Fruit fly (Drosophila melanogaster) whole organism, prepupa: ENCODE data around the gene Pif1B.

ENCODE experiments used
- Blimp-1 ChIP-seq: fragments of 200-800 bp; sonication (Bioruptor generic); optimal IDR thresholded peaks from 3 replicates; lab custom pipeline; 2017; ENCODE audit warnings: missing biosample characterization, missing genetic modification characterization, mild to moderate bottlenecking, moderate library complexity, missing genetic modification reagents
- CG10669 ChIP-seq: fragments of 200-800 bp; sonication (Bioruptor generic); optimal IDR thresholded peaks from 3 replicates; lab custom pipeline; 2018; ENCODE audit warnings: missing biosample characterization, mild to moderate bottlenecking, missing genetic modification characterization, moderate library complexity
- CG11294 ChIP-seq: fragments of 200-800 bp; sonication (Bioruptor generic); IDR thresholded peaks from 2 replicates; pipeline ENCODE4 v1.3.6; 2022; ENCODE audit warnings: missing biosample characterization, missing genetic modification characterization
- CG11762 ChIP-seq: fragments of 200-800 bp; sonication (Bioruptor generic); optimal IDR thresholded peaks from 3 replicates; lab custom pipeline; 2016; ENCODE audit warnings: missing biosample characterization, missing genetic modification characterization; ENCODE audit not compliant: insufficient read depth
- CG1621 ChIP-seq: fragments of 200-800 bp; sonication (Bioruptor generic); optimal IDR thresholded peaks from 3 replicates; lab custom pipeline; 2018; ENCODE audit warnings: missing biosample characterization, mild to moderate bottlenecking, missing genetic modification characterization
- CG16779 ChIP-seq: fragments of 200-800 bp; sonication (Bioruptor generic); optimal IDR thresholded peaks from 3 replicates; lab custom pipeline; 2017; ENCODE audit warnings: missing biosample characterization, mild to moderate bottlenecking, missing genetic modification characterization
- CG31627 ChIP-seq: fragments of 200-800 bp; sonication (Bioruptor generic); optimal IDR thresholded peaks from 3 replicates; lab custom pipeline; 2016; ENCODE audit warnings: missing biosample characterization, missing genetic modification characterization
- CG34406 ChIP-seq: fragments of 200-800 bp; sonication (Bioruptor generic); optimal IDR thresholded peaks from 3 replicates; lab custom pipeline; 2016; ENCODE audit warnings: missing biosample characterization, missing genetic modification characterization
- CG3919 ChIP-seq: fragments of 200-800 bp; sonication (Bioruptor generic); optimal IDR thresholded peaks from 3 replicates; lab custom pipeline; 2016; ENCODE audit warnings: missing biosample characterization, missing genetic modification characterization
- CG4318 ChIP-seq: fragments of 200-800 bp; sonication (Bioruptor generic); optimal IDR thresholded peaks from 3 replicates; lab custom pipeline; 2017; ENCODE audit warnings: missing biosample characterization, mild to moderate bottlenecking, missing genetic modification characterization
- CG6276 ChIP-seq: fragments of 200-800 bp; sonication (Bioruptor generic); optimal IDR thresholded peaks from 2 replicates; lab custom pipeline; 2017; ENCODE audit warnings: missing biosample characterization, mild to moderate bottlenecking, missing genetic modification characterization
- CG6792 ChIP-seq: fragments of 200-800 bp; sonication (Bioruptor generic); optimal IDR thresholded peaks from 3 replicates; lab custom pipeline; 2016; ENCODE audit warnings: missing biosample characterization, missing genetic modification characterization
- CG6854 ChIP-seq: fragments of 200-800 bp; sonication (Bioruptor generic); optimal IDR thresholded peaks from 2 replicates; lab custom pipeline; 2017; ENCODE audit warnings: missing biosample characterization, mild to moderate bottlenecking, missing genetic modification characterization
- CG7368 ChIP-seq: fragments of 200-800 bp; sonication (Bioruptor generic); optimal IDR thresholded peaks from 3 replicates; lab custom pipeline; 2016; ENCODE audit warnings: missing biosample characterization, missing genetic modification characterization
- CG8119 ChIP-seq: fragments of 200-800 bp; sonication (Bioruptor generic); IDR thresholded peaks from 3 replicates; pipeline ENCODE4 v1.3.6; 2022; ENCODE audit warnings: missing biosample characterization, missing genetic modification characterization
- CG8632 ChIP-seq: fragments of 200-800 bp; sonication (Bioruptor generic); optimal IDR thresholded peaks from 3 replicates; lab custom pipeline; 2016; ENCODE audit warnings: missing biosample characterization, missing genetic modification characterization
- CG9139 ChIP-seq: fragments of 200-800 bp; sonication (Bioruptor generic); optimal IDR thresholded peaks from 3 replicates; lab custom pipeline; 2017; ENCODE audit warnings: missing biosample characterization, mild to moderate bottlenecking, missing genetic modification characterization
- Eip78C ChIP-seq: fragments of 200-800 bp; sonication (Bioruptor generic); peaks from one replicate; lab custom pipeline; 2016; ENCODE audit warnings: missing biosample characterization, missing genetic modification characterization
- Ets21C ChIP-seq: fragments of 200-800 bp; sonication (Bioruptor generic); optimal IDR thresholded peaks from 3 replicates; lab custom pipeline; 2016; ENCODE audit warnings: missing biosample characterization, missing genetic modification characterization
- Ets96B ChIP-seq: fragments of 200-800 bp; optimal IDR thresholded peaks from 2 replicates; lab custom pipeline; 2019; ENCODE audit warnings: missing biosample characterization, mild to moderate bottlenecking, missing genetic modification characterization, moderate library complexity
- Hr4 ChIP-seq: fragments of 200-800 bp; sonication (Bioruptor generic); optimal IDR thresholded peaks from 3 replicates; lab custom pipeline; 2016; ENCODE audit warnings: missing biosample characterization, missing genetic modification characterization
- Lpt ChIP-seq: fragments of 200-800 bp; sonication (Bioruptor generic); optimal IDR thresholded peaks from 3 replicates; lab custom pipeline; 2016; ENCODE audit warnings: missing biosample characterization, missing genetic modification characterization
- Met ChIP-seq: fragments of 200-800 bp; sonication (Bioruptor generic); optimal IDR thresholded peaks from 3 replicates; lab custom pipeline; 2016; ENCODE audit warnings: missing biosample characterization, missing genetic modification characterization
- Smox ChIP-seq: fragments of 200-800 bp; sonication (Bioruptor generic); optimal IDR thresholded peaks from 3 replicates; lab custom pipeline; 2016; ENCODE audit warnings: missing biosample characterization, missing genetic modification characterization
- Sox102F ChIP-seq: fragments of 200-800 bp; sonication (Bioruptor generic); optimal IDR thresholded peaks from 2 replicates; lab custom pipeline; 2016; ENCODE audit warnings: missing biosample characterization, mild to moderate bottlenecking, missing genetic modification characterization
- Sox15 ChIP-seq: fragments of 200-800 bp; sonication (Bioruptor generic); optimal IDR thresholded peaks from 3 replicates; lab custom pipeline; 2016; ENCODE audit warnings: missing biosample characterization, missing genetic modification characterization
- dac ChIP-seq: fragments of 200-800 bp; sonication (Bioruptor generic); optimal IDR thresholded peaks from 2 replicates; lab custom pipeline; 2017; ENCODE audit warnings: missing biosample characterization, mild to moderate bottlenecking, missing genetic modification characterization
- dsx ChIP-seq: fragments of 200-800 bp; optimal IDR thresholded peaks from 3 replicates; lab custom pipeline; 2019; ENCODE audit warnings: missing biosample characterization, mild to moderate bottlenecking, missing genetic modification characterization, moderate library complexity; ENCODE audit not compliant: poor library complexity, severe bottlenecking
- eg ChIP-seq: fragments of 200-800 bp; sonication (Bioruptor generic); IDR thresholded peaks from 3 replicates; pipeline ENCODE4 v1.3.6; 2022; ENCODE audit warnings: missing biosample characterization, missing genetic modification characterization
- esn ChIP-seq: fragments of 200-800 bp; sonication (Bioruptor generic); optimal IDR thresholded peaks from 2 replicates; lab custom pipeline; 2016; ENCODE audit warnings: missing biosample characterization, mild to moderate bottlenecking, missing genetic modification characterization, moderate library complexity
- fd59A ChIP-seq: fragments of 200-800 bp; sonication (Bioruptor generic); optimal IDR thresholded peaks from 2 replicates; lab custom pipeline; 2017; ENCODE audit warnings: missing biosample characterization, mild to moderate bottlenecking, missing genetic modification characterization, missing genetic modification reagents
- fd85E ChIP-seq: fragments of 200-800 bp; sonication (Bioruptor generic); optimal IDR thresholded peaks from 3 replicates; lab custom pipeline; 2016; ENCODE audit warnings: missing biosample characterization, missing genetic modification characterization
- fkh ChIP-seq: fragments of 200-800 bp; sonication (Bioruptor generic); optimal IDR thresholded peaks from 3 replicates; lab custom pipeline; 2017; ENCODE audit warnings: missing biosample characterization, mild to moderate bottlenecking, missing genetic modification characterization, moderate library complexity
- lz ChIP-seq: fragments of 200-800 bp; sonication (Bioruptor generic); optimal IDR thresholded peaks from 3 replicates; lab custom pipeline; 2016; ENCODE audit warnings: missing biosample characterization, missing genetic modification characterization
- net ChIP-seq: fragments of 200-800 bp; sonication (Bioruptor generic); optimal IDR thresholded peaks from 3 replicates; lab custom pipeline; 2016; ENCODE audit warnings: missing biosample characterization, missing genetic modification characterization
- pdm3 ChIP-seq: fragments of 200-800 bp; sonication (Bioruptor generic); optimal IDR thresholded peaks from 3 replicates; lab custom pipeline; 2016; ENCODE audit warnings: missing biosample characterization, missing genetic modification characterization
- salr ChIP-seq, 2 experiments: fragments of 200-800 bp; sonication (Bioruptor generic); optimal IDR thresholded peaks; 3 replicates each; lab custom pipeline; 2016 to 2018; ENCODE audit warnings: missing biosample characterization in 2 of 2, missing genetic modification characterization in 2 of 2, mild to moderate bottlenecking in 1 of 2
- svp ChIP-seq: fragments of 200-800 bp; sonication (Bioruptor generic); peaks from one replicate; lab custom pipeline; 2016; ENCODE audit warnings: missing biosample characterization, missing genetic modification characterization
- topi ChIP-seq: fragments of 200-800 bp; sonication (Bioruptor generic); optimal IDR thresholded peaks from 3 replicates; lab custom pipeline; 2016; ENCODE audit warnings: missing biosample characterization, missing genetic modification characterization

Pif1B gene

dm6 chr3R:8769094-8769493, 31.9 kb downstream of the Pif1B start, which contains the start of gene CG8236:
Gene CG8236 (plus strand): TSS chr3R:8769394.
- no peak for TF ChIP-seq CG9139 (GFP tag; lab: Kevin White, UChicago)
- TF ChIP-seq CG11762 (GFP tag; lab: Kevin White, UChicago) = no peak
- TF ChIP-seq CG31627 = no peak
- no peak for TF ChIP-seq pdm3
- TF ChIP-seq CG3919 = no peak
- TF ChIP-seq fkh (GFP tag; lab: Kevin White, UChicago) = no peak
- no peak for TF ChIP-seq lz
- TF ChIP-seq dsx (GFP tag; lab: Kevin White, UChicago) = no peak
- TF ChIP-seq net (GFP tag; lab: Kevin White, UChicago) = no peak
- TF ChIP-seq CG6276 = no peak
- TF ChIP-seq Smox = no peak
- TF ChIP-seq Ets96B (tag; lab: Kevin White, UChicago) = no peak
- TF ChIP-seq CG7368 = no peak
- no peak for TF ChIP-seq Hr4 (GFP tag; lab: Kevin White, UChicago)
- no peak for TF ChIP-seq CG1621 (tag; lab: Kevin White, UChicago)
- no peak for TF ChIP-seq CG10669 (GFP tag; lab: Kevin White, UChicago)
- TF ChIP-seq eg (GFP tag; lab: Robert Waterston, UW) = no peak
- TF ChIP-seq Lpt (GFP tag; lab: Kevin White, UChicago) = no peak
- TF ChIP-seq topi = no peak

- no peak for TF ChIP-seq CG6792 (GFP tag; lab: Kevin White, UChicago)
- no peak for TF ChIP-seq Blimp-1 (GFP tag; lab: Kevin White, UChicago)
- TF ChIP-seq CG4318 (GFP tag; lab: Kevin White, UChicago) = no peak
- no peak for TF ChIP-seq fd85E
- TF ChIP-seq dac = no peak
- TF ChIP-seq Sox15 (GFP tag; lab: Kevin White, UChicago) = no peak
- no peak for TF ChIP-seq fd59A
Measured at dm6 chr3R:8767998-8768397, 33.0 kb downstream of the Pif1B start, which contains the start of the genes CG34135 and CG11768. Gene CG34135 (minus strand): TSS chr3R:8768191. Gene CG11768 (minus strand): TSS chr3R:8768200.

dm6 chr3R:8748776-8749126, 52.2 kb downstream of the Pif1B start:
- TF ChIP-seq pdm3 (no peak), CG6792 (GFP tag; lab: Kevin White, UChicago) (no peak), svp (no peak), CG34406 (GFP tag; lab: Kevin White, UChicago) (no peak), Met (GFP tag; lab: Kevin White, UChicago) (no peak), CG8632 (GFP tag; lab: Kevin White, UChicago) (no peak), Sox102F (GFP tag; lab: Kevin White, UChicago) (no peak), Ets21C (GFP tag; lab: Kevin White, UChicago) (no peak), fd85E (no peak), CG11294 (GFP tag; lab: Robert Waterston, UW) (no peak), salr (GFP tag; optimal IDR thresholded peaks at IDR 0.05; lab: Kevin White, UChicago) (no peak), Eip78C (GFP tag; lab: Kevin White, UChicago) (no peak), CG10669 (GFP tag; lab: Kevin White, UChicago) (no peak), CG16779 (tag; lab: Kevin White, UChicago) (no peak), esn (no peak), net (GFP tag; lab: Kevin White, UChicago) (no peak), CG8119 (GFP tag; lab: Robert Waterston, UW) (no peak), CG6854 (GFP tag; lab: Kevin White, UChicago) (no peak)
